Worm (Caenorhabditis elegans): ENCODE results near the gene clec-117.

ce11 chrII:321183-321582 is 24.4 kb upstream of the clec-117 start:
- no peak for TF ChIP-seq mdl-1 (tag; optimal IDR thresholded peaks at IDR 0.05)
- TF ChIP-seq jun-1 (tag; optimal IDR thresholded peaks at IDR 0.05), result no peak
- TF ChIP-seq elt-2 (tag; optimal IDR thresholded peaks at IDR 0.05), result no peak
- no peak for TF ChIP-seq mep-1 (tag; optimal IDR thresholded peaks at IDR 0.05)
- no peak for TF ChIP-seq lin-39 (tag; optimal IDR thresholded peaks at IDR 0.05)
- TF ChIP-seq aly-2 (tag; optimal IDR thresholded peaks at IDR 0.05), result no peak

All from whole organism, L1 larva.